Fruit fly (Drosophila melanogaster): Measurements from ENCODE around the gene HP1D3csd.

HP1D3csd gene

DNA sequence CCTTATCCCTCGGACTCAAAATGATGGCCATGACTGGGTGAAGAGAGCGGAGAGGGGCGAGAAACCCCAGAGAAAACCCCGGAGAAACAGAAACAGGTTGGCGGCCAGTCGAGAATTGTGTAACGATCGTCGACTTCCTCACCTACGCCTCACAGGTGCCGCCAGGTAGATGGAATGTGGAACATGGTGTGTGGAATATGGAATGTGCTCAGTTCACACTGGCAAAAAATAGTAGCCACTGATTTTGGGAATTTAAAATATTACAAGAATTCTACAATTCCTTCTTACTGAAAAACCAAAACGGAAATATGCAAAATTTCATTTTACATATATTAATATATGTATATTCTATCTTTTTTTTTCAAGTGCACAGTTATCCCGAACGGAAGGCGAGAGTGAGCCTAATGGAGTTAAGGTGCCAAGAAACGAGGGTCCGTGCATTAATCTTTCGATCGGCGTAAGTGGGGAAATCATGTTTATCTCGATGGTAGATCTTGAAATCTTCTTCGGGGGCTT, 34.0 kb upstream of the HP1D3csd start (continued):
- TF ChIP-seq net (GFP tag; optimal IDR thresholded peaks at IDR 0.05) (peak; percentile 84), Ets96B (tag; optimal IDR thresholded peaks at IDR 0.05) (peak; percentile 89), CG11902 (GFP tag; optimal IDR thresholded peaks at IDR 0.05) (peak; percentile 73), CG15336 (GFP tag; IDR thresholded peaks at IDR 0.05) (peak; percentile 82), esn (GFP tag; optimal IDR thresholded peaks at IDR 0.05) (peak; percentile 86), Gug (GFP tag; IDR thresholded peaks at IDR 0.05) (peak; percentile 76), Sox102F (GFP tag; optimal IDR thresholded peaks at IDR 0.05) (peak; percentile 84), CG8632 (GFP tag; optimal IDR thresholded peaks at IDR 0.05) (peak; percentile 90), ss (GFP tag; optimal IDR thresholded peaks at IDR 0.05) (peak; percentile 87 to 92), Eip75B (GFP tag; optimal IDR thresholded peaks at IDR 0.05) (peak; percentile 85), CG6854 (GFP tag; optimal IDR thresholded peaks at IDR 0.05) (peak; percentile 68), OdsH (GFP tag; optimal IDR thresholded peaks at IDR 0.05) (peak; percentile 86), pdm3 (GFP tag; optimal IDR thresholded peaks at IDR 0.05) (peak; percentile 82), Sox15 (GFP tag; optimal IDR thresholded peaks at IDR 0.05) (peak; percentile 61), CG10631 (GFP tag; optimal IDR thresholded peaks at IDR 0.05) (peak; percentile 89)

DNA sequence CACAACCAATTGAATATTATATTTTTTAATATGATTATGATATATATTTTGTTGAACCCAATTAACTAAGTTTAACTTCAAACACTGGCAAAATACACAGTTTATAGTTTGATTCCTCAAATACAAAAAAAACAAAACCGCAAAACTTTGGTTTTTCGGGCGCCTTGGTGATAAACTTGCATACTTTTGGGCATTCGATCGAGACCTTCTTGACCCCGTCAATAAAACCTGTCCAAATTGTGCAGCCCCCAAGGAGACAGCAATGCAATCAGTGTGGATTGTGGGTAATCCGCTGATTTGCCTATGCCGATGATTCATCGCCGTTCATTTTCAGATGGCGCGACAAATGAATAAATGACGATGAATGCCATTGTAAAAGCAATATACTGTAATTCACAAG, 32.5 kb upstream of the HP1D3csd start:
- TF ChIP-seq CG7368 (GFP tag; optimal IDR thresholded peaks at IDR 0.05) (no peak), svp (GFP tag) (peak; percentile 94)

DNA sequence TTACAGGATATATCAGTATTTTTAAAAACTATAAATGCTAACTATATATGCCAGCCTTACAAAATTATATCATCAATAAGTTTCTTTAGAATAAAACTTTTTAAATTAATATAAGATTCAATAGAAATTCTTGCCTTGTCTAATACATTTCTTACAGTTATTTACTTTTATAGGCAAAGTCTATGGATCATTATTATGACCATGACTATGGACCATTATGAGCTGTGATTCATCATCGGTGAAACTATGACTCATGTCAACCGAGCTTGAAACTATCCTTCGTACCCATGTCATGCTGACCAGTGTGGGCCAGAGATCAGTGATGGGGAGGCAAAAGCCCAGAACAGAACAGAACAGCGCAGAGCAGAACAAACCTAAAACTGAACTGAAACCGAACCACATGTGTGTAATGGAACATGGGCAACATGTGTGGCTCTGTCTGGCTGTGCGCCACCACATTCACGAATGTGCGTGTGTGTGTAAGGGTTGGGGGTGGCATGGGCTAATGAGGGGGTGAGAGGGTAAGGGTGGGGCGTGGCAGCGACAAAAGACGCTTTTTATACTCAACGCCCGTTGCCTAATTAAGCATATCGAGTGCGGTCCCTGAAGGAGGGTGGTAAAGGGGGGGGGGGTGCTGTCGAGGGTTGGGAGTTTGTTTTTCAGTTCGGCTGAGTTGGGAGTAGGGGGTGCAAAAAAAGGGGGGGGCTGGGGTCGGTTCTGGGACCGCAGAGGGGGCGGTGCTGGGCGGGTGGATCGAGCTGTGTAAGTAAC, 31.3 kb upstream of the HP1D3csd start:
- TF ChIP-seq fd59A (GFP tag; optimal IDR thresholded peaks at IDR 0.05) (no peak), CG8632 (GFP tag; optimal IDR thresholded peaks at IDR 0.05) (no peak), CG6276 (GFP tag; optimal IDR thresholded peaks at IDR 0.05) (peak; percentile 2), CG6808 (GFP tag; optimal IDR thresholded peaks at IDR 0.05) (peak; percentile 51), CG16779 (tag; optimal IDR thresholded peaks at IDR 0.05) (no peak), ss (GFP tag; optimal IDR thresholded peaks at IDR 0.05) (peak; percentile 4 to 11), CG3032 (tag; optimal IDR thresholded peaks at IDR 0.05) (peak; percentile 44), OdsH (GFP tag; optimal IDR thresholded peaks at IDR 0.05) (no peak), Eip93F (GFP tag; optimal IDR thresholded peaks at IDR 0.05) (no peak), fkh (GFP tag; optimal IDR thresholded peaks at IDR 0.05) (no peak), dsx (GFP tag; optimal IDR thresholded peaks at IDR 0.05; ENCODE audit: poor library complexity, severe bottlenecking) (no peak), Sox102F (GFP tag; optimal IDR thresholded peaks at IDR 0.05) (no peak), CG8319 (GFP tag; optimal IDR thresholded peaks at IDR 0.05) (no peak), salr (GFP tag; optimal IDR thresholded peaks at IDR 0.05) (no peak), CG11294 (GFP tag; IDR thresholded peaks at IDR 0.05) (no peak), Met (GFP tag; optimal IDR thresholded peaks at IDR 0.05) (no peak), Blimp-1 (GFP tag; optimal IDR thresholded peaks at IDR 0.05) (no peak), net (GFP tag; optimal IDR thresholded peaks at IDR 0.05) (no peak), CG1621 (tag; optimal IDR thresholded peaks at IDR 0.05) (no peak), CG3919 (GFP tag; optimal IDR thresholded peaks at IDR 0.05) (no peak), Hr38 (GFP tag; optimal IDR thresholded peaks at IDR 0.05) (no peak), Smox (GFP tag; optimal IDR thresholded peaks at IDR 0.05) (no peak), CG10669 (GFP tag; optimal IDR thresholded peaks at IDR 0.05) (peak; percentile 26), CG7368 (GFP tag; optimal IDR thresholded peaks at IDR 0.05) (no peak), vri (GFP tag; optimal IDR thresholded peaks at IDR 0.05) (no peak), Hr39 (GFP tag; optimal IDR thresholded peaks at IDR 0.05) (no peak), spab (GFP tag; optimal IDR thresholded peaks at IDR 0.05) (peak; percentile 51), CG6792 (GFP tag; optimal IDR thresholded peaks at IDR 0.05) (no peak), acj6 (GFP tag; optimal IDR thresholded peaks at IDR 0.05) (no peak), topi (GFP tag; optimal IDR thresholded peaks at IDR 0.05) (no peak), CG10631 (GFP tag; optimal IDR thresholded peaks at IDR 0.05) (peak; percentile 7), fd85E (GFP tag; optimal IDR thresholded peaks at IDR 0.05) (no peak), pdm3 (GFP tag; optimal IDR thresholded peaks at IDR 0.05) (no peak), Eip78C (GFP tag) (peak; percentile 71), lz (GFP tag; optimal IDR thresholded peaks at IDR 0.05) (no peak), CG9139 (GFP tag; optimal IDR thresholded peaks at IDR 0.05) (no peak), CG8119 (GFP tag; IDR thresholded peaks at IDR 0.05) (no peak)

Data from whole organism, prepupa.